Fruit fly (Drosophila melanogaster) whole organism, embryonic: ENCODE results near the gene CG12239.

Experiments used
- Atf-2 ChIP-seq: fragments of 200-800 bp; sonication (Bioruptor generic); optimal IDR thresholded peaks from 2 replicates; lab custom pipeline; 2016; ENCODE audit warnings: missing biosample characterization, missing genetic modification characterization
- CG10267 ChIP-seq: fragments of 200-800 bp; sonication (Bioruptor generic); optimal IDR thresholded peaks from 2 replicates; lab custom pipeline; 2018; ENCODE audit warnings: missing biosample characterization, mild to moderate bottlenecking, missing genetic modification characterization, moderate library complexity
- CG11398 ChIP-seq: fragments of 200-800 bp; sonication (Bioruptor generic); optimal IDR thresholded peaks from 2 replicates; lab custom pipeline; 2016; ENCODE audit warnings: missing biosample characterization, missing genetic modification characterization
- CG11504 ChIP-seq: fragments of 200-800 bp; sonication (Bioruptor generic); optimal IDR thresholded peaks from 3 replicates; lab custom pipeline; 2019; ENCODE audit warnings: missing biosample characterization, mild to moderate bottlenecking, missing genetic modification characterization, moderate library complexity
- CG12236 ChIP-seq: fragments of 200-800 bp; sonication (Bioruptor generic); optimal IDR thresholded peaks from 2 replicates; lab custom pipeline; 2016; ENCODE audit warnings: missing biosample characterization, missing genetic modification characterization
- CG12769 ChIP-seq: fragments of 200-800 bp; sonication (Bioruptor generic); optimal IDR thresholded peaks from 2 replicates; lab custom pipeline; 2019; ENCODE audit warnings: missing biosample characterization, mild to moderate bottlenecking, missing genetic modification characterization, moderate library complexity
- CG13296 ChIP-seq: fragments of 200-800 bp; sonication (Bioruptor generic); optimal IDR thresholded peaks from 3 replicates; lab custom pipeline; 2018; ENCODE audit warnings: missing biosample characterization, mild to moderate bottlenecking, missing genetic modification characterization
- CG15601 ChIP-seq: fragments of 200-800 bp; sonication (Bioruptor generic); optimal IDR thresholded peaks from 3 replicates; lab custom pipeline; 2019; ENCODE audit warnings: missing biosample characterization, mild to moderate bottlenecking, missing genetic modification characterization, moderate library complexity
- CG15696 ChIP-seq: fragments of 200-800 bp; sonication (Bioruptor generic); optimal IDR thresholded peaks from 2 replicates; lab custom pipeline; 2019; ENCODE audit warnings: missing biosample characterization, mild to moderate bottlenecking, missing genetic modification characterization, moderate library complexity
- CG1603 ChIP-seq: fragments of 200-800 bp; sonication (Bioruptor generic); optimal IDR thresholded peaks from 2 replicates; lab custom pipeline; 2019; ENCODE audit warnings: missing biosample characterization, mild to moderate bottlenecking, missing genetic modification characterization, moderate library complexity
- CG16863 ChIP-seq: fragments of 200-800 bp; sonication (Bioruptor generic); optimal IDR thresholded peaks from 3 replicates; lab custom pipeline; 2016; ENCODE audit warnings: missing biosample characterization, missing genetic modification characterization
- CG17328 ChIP-seq: fragments of 200-800 bp; sonication (Bioruptor generic); IDR thresholded peaks from 2 replicates; pipeline ENCODE4 v1.3.6; 2022; ENCODE audit warnings: missing biosample characterization, missing genetic modification characterization
- CG31388 ChIP-seq: fragments of 200-800 bp; sonication (Bioruptor generic); optimal IDR thresholded peaks from 2 replicates; lab custom pipeline; 2016; ENCODE audit warnings: missing biosample characterization, missing genetic modification characterization
- CG4404 ChIP-seq: fragments of 200-800 bp; sonication (Bioruptor generic); IDR thresholded peaks from 2 replicates; pipeline ENCODE4 v1.3.6; 2022; ENCODE audit warnings: missing biosample characterization, missing genetic modification characterization
- CG4820 ChIP-seq: fragments of 200-800 bp; sonication (Bioruptor generic); optimal IDR thresholded peaks from 3 replicates; lab custom pipeline; 2016; ENCODE audit warnings: missing biosample characterization, missing genetic modification characterization
- CG5953 ChIP-seq: fragments of 200-800 bp; sonication (Bioruptor generic); IDR thresholded peaks from 2 replicates; pipeline ENCODE4 v1.3.6; 2022; ENCODE audit warnings: missing biosample characterization, missing genetic modification characterization
- CG6175 ChIP-seq: fragments of 200-800 bp; sonication (Bioruptor generic); IDR thresholded peaks from 3 replicates; pipeline ENCODE4 v1.3.6; 2022; ENCODE audit warnings: missing biosample characterization, missing genetic modification characterization
- CG6689 ChIP-seq: fragments of 200-800 bp; sonication (Bioruptor generic); IDR thresholded peaks from 2 replicates; pipeline ENCODE4 v1.3.6; 2022; ENCODE audit warnings: missing biosample characterization, missing genetic modification characterization
- CG6854 ChIP-seq: fragments of 200-800 bp; sonication (Bioruptor generic); optimal IDR thresholded peaks from 3 replicates; lab custom pipeline; 2017; ENCODE audit warnings: missing biosample characterization, mild to moderate bottlenecking, missing genetic modification characterization
- CG7745 ChIP-seq: fragments of 200-800 bp; sonication (Bioruptor generic); optimal IDR thresholded peaks from 2 replicates; lab custom pipeline; 2018; ENCODE audit warnings: missing biosample characterization, mild to moderate bottlenecking, missing genetic modification characterization, moderate library complexity
- CG8924 ChIP-seq: fragments of 200-800 bp; optimal IDR thresholded peaks from 3 replicates; lab custom pipeline; 2019; ENCODE audit warnings: missing biosample characterization, mild to moderate bottlenecking, missing genetic modification characterization, moderate library complexity
- Doc2 ChIP-seq: fragments of 200-800 bp; sonication (Bioruptor generic); IDR thresholded peaks from 2 replicates; pipeline ENCODE4 v1.3.6; 2022; ENCODE audit warnings: missing biosample characterization, missing genetic modification characterization
- Dref ChIP-seq: fragments of 200-800 bp; sonication (Bioruptor generic); IDR thresholded peaks from 2 replicates; pipeline ENCODE4 v1.3.6; 2022; ENCODE audit warnings: missing biosample characterization, missing genetic modification characterization
- Ets65A ChIP-seq: fragments of 200-800 bp; sonication (Bioruptor generic); peaks from one replicate; lab custom pipeline; 2016; ENCODE audit warnings: missing biosample characterization, missing genetic modification characterization
- HLH4C ChIP-seq: fragments of 200-800 bp; sonication (Bioruptor generic); IDR thresholded peaks from 3 replicates; pipeline ENCODE4 v1.3.6; 2022; ENCODE audit warnings: missing biosample characterization, missing genetic modification characterization; ENCODE audit not compliant: partially characterized antibody
- Hr3 ChIP-seq: fragments of 200-800 bp; sonication (Bioruptor generic); optimal IDR thresholded peaks from 3 replicates; lab custom pipeline; 2016; ENCODE audit warnings: missing biosample characterization, missing genetic modification characterization
- NC2β ChIP-seq: fragments of 200-800 bp; sonication (Bioruptor generic); optimal IDR thresholded peaks from 2 replicates; lab custom pipeline; 2016; ENCODE audit warnings: missing biosample characterization, missing genetic modification characterization
- Ptx1 ChIP-seq: fragments of 200-800 bp; sonication (Bioruptor generic); IDR thresholded peaks from 2 replicates; pipeline ENCODE4 v1.3.6; 2022; ENCODE audit warnings: missing biosample characterization, missing genetic modification characterization
- Rfx ChIP-seq: fragments of 200-800 bp; sonication (Bioruptor generic); IDR thresholded peaks from 2 replicates; pipeline ENCODE4 v1.3.6; 2022; ENCODE audit warnings: missing biosample characterization, missing genetic modification characterization
- Rx ChIP-seq: fragments of 200-800 bp; sonication (Bioruptor generic); IDR thresholded peaks from 2 replicates; pipeline ENCODE4 v1.3.6; 2022; ENCODE audit warnings: missing biosample characterization, missing genetic modification characterization
- Spps ChIP-seq: fragments of 200-800 bp; sonication (Bioruptor generic); optimal IDR thresholded peaks from 2 replicates; lab custom pipeline; 2018; ENCODE audit warnings: missing biosample characterization, mild to moderate bottlenecking, missing genetic modification characterization
- bab2 ChIP-seq: fragments of 200-800 bp; sonication (Bioruptor generic); optimal IDR thresholded peaks from 2 replicates; lab custom pipeline; 2016; ENCODE audit warnings: missing biosample characterization, missing genetic modification characterization
- cas ChIP-seq: fragments of 200-800 bp; sonication (Bioruptor generic); IDR thresholded peaks from 2 replicates; pipeline ENCODE4 v1.3.6; 2022; ENCODE audit warnings: missing biosample characterization, missing genetic modification characterization
- chif ChIP-seq, 2 experiments: fragments of 200-800 bp; sonication (Bioruptor generic); optimal IDR thresholded peaks; 3 replicates each; lab custom pipeline; 2016; ENCODE audit warnings: missing biosample characterization in 2 of 2, missing genetic modification characterization in 2 of 2
- dmrt99B ChIP-seq: fragments of 200-800 bp; sonication (Bioruptor generic); optimal IDR thresholded peaks from 2 replicates; lab custom pipeline; 2018; ENCODE audit warnings: missing biosample characterization, mild to moderate bottlenecking, missing genetic modification characterization, moderate library complexity
- fd96Cb ChIP-seq: fragments of 200-800 bp; sonication (Bioruptor generic); optimal IDR thresholded peaks from 2 replicates; lab custom pipeline; 2018; ENCODE audit warnings: missing biosample characterization, mild to moderate bottlenecking, missing genetic modification characterization, moderate library complexity
- inv ChIP-seq: fragments of 200-800 bp; sonication (Bioruptor generic); IDR thresholded peaks from 2 replicates; pipeline ENCODE4 v1.3.6; 2022; ENCODE audit warnings: missing biosample characterization, missing genetic modification characterization; ENCODE audit not compliant: partially characterized antibody
- jing ChIP-seq: fragments of 200-800 bp; sonication (Bioruptor generic); optimal IDR thresholded peaks from 2 replicates; lab custom pipeline; 2018; ENCODE audit warnings: missing biosample characterization, mild to moderate bottlenecking, missing genetic modification characterization
- lbe ChIP-seq: fragments of 200-800 bp; sonication (Bioruptor generic); optimal IDR thresholded peaks from 2 replicates; lab custom pipeline; 2016; ENCODE audit warnings: missing biosample characterization, mild to moderate bottlenecking, missing genetic modification characterization
- maf-S ChIP-seq: fragments of 200-800 bp; sonication (Bioruptor generic); optimal IDR thresholded peaks from 2 replicates; lab custom pipeline; 2016; ENCODE audit warnings: missing biosample characterization, missing genetic modification characterization
- nom ChIP-seq: fragments of 200-800 bp; sonication (Bioruptor generic); optimal IDR thresholded peaks from 2 replicates; lab custom pipeline; 2017; ENCODE audit warnings: missing biosample characterization, missing genetic modification characterization, mild to moderate bottlenecking, moderate library complexity, missing genetic modification reagents
- org-1 ChIP-seq: fragments of 200-800 bp; sonication (Bioruptor generic); optimal IDR thresholded peaks from 2 replicates; lab custom pipeline; 2017; ENCODE audit warnings: missing biosample characterization, missing genetic modification characterization
- pzg ChIP-seq: fragments of 200-800 bp; sonication (Bioruptor generic); optimal IDR thresholded peaks from 3 replicates; lab custom pipeline; 2018; ENCODE audit warnings: missing biosample characterization, mild to moderate bottlenecking, missing genetic modification characterization, moderate library complexity
- rib ChIP-seq: fragments of 200-800 bp; sonication (Bioruptor generic); IDR thresholded peaks from 2 replicates; pipeline ENCODE4 v1.3.6; 2022; ENCODE audit warnings: missing biosample characterization, missing genetic modification characterization
- ro ChIP-seq: fragments of 200-800 bp; sonication (Bioruptor generic); IDR thresholded peaks from 2 replicates; pipeline ENCODE4 v1.3.6; 2022; ENCODE audit warnings: missing biosample characterization, missing genetic modification characterization
- sisA ChIP-seq: fragments of 200-800 bp; sonication (Bioruptor generic); IDR thresholded peaks from 2 replicates; pipeline ENCODE4 v1.3.6; 2022; ENCODE audit warnings: missing biosample characterization, missing genetic modification characterization
- stc ChIP-seq: fragments of 200-800 bp; sonication (Bioruptor generic); IDR thresholded peaks from 2 replicates; pipeline ENCODE4 v1.3.6; 2022; ENCODE audit warnings: missing biosample characterization, missing genetic modification characterization
- tup ChIP-seq: fragments of 200-800 bp; sonication (Bioruptor generic); optimal IDR thresholded peaks from 2 replicates; lab custom pipeline; 2016; ENCODE audit warnings: missing biosample characterization, mild to moderate bottlenecking, missing genetic modification characterization, moderate library complexity
- tx ChIP-seq: fragments of 200-800 bp; sonication (Bioruptor generic); optimal IDR thresholded peaks from 2 replicates; lab custom pipeline; 2016; ENCODE audit warnings: missing biosample characterization, missing genetic modification characterization
- zen2 ChIP-seq: fragments of 200-800 bp; sonication (Bioruptor generic); IDR thresholded peaks from 3 replicates; pipeline ENCODE4 v1.3.6; 2022; ENCODE audit warnings: missing biosample characterization, missing genetic modification characterization; ENCODE audit not compliant: partially characterized antibody

CG12239 gene

DNA sequence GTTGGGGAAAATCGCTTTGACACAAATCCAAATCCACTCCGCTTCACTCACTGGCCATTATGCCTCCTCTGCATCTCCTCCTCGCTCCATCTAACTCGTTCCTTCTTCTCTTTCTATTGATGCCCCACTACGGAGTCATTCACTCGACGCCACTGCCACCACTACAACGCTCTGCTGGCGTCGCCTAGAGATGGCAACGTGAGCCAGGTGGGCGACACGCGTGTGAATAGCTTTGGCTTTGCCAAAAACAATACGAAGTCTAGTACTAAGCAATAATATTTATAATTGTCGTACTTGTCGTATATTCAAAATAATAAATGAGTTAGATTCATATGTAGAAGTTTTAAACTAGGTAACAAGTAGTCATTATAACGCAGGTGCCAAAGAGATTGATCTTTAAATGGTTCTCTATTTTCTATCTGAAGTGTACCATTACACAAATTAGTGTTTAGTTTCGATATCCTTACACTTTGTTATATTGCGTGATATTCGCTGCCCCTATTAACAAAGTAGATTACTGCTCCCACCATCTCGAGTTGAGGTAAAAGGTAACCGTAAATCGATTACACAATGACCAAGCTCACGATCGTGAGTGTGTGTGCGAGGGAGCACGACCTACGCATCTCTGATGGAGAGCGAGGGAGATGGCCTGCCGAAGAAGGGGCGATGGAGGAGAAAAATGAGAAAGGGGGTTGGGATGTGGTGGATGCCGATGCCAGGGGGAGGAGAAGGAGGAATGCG lies 46.8 kb upstream of the CG12239 start (continued):
- no peak for TF ChIP-seq NC2β (GFP tag; lab: Kevin White, UChicago)
- no peak for TF ChIP-seq rib (GFP tag; lab: Robert Waterston, UW)
- no peak for TF ChIP-seq CG31388 (GFP tag; lab: Kevin White, UChicago)
- peak; percentile 38 for TF ChIP-seq CG8924 (tag; lab: Kevin White, UChicago)
- no peak for TF ChIP-seq CG13296 (GFP tag; lab: Kevin White, UChicago)
- TF ChIP-seq CG11398 (GFP tag; lab: Kevin White, UChicago): no peak
- no peak for TF ChIP-seq tx (GFP tag; lab: Kevin White, UChicago)
- TF ChIP-seq cas (GFP tag; lab: Robert Waterston, UW): no peak
- TF ChIP-seq HLH4C: peak; percentile 40; the same call in 2 of the 3 replicates
- TF ChIP-seq CG10267 (tag; lab: Kevin White, UChicago): peak; percentile 8
- no peak for TF ChIP-seq CG4404
- TF ChIP-seq Rfx (GFP tag; lab: Robert Waterston, UW): peak; percentile 58
- 0 out of 2 replicates have a peak, but pooled peaks have one; percentile 35 for TF ChIP-seq Ptx1 (GFP tag; lab: Robert Waterston, UW)
- peak; percentile 34 for TF ChIP-seq CG12769
- TF ChIP-seq lbe (GFP tag; lab: Kevin White, UChicago): no peak
- TF ChIP-seq Rx (GFP tag; lab: Robert Waterston, UW): peak; percentile 12; the same call in 1 of the 2 replicates
- TF ChIP-seq CG7745 (tag; lab: Kevin White, UChicago): no peak
- 0 out of 2 replicates have a peak, but pooled peaks have one; percentile 7 for TF ChIP-seq CG6689 (GFP tag; lab: Robert Waterston, UW)
- TF ChIP-seq CG17328 (GFP tag; lab: Robert Waterston, UW): 0 out of 2 replicates have a peak, but pooled peaks have one; percentile 19
- no peak for TF ChIP-seq pzg (GFP tag; lab: Kevin White, UChicago)
- peak; percentile 68 for TF ChIP-seq CG6175
- no peak for TF ChIP-seq stc (GFP tag; lab: Robert Waterston, UW)
- TF ChIP-seq Dref: peak; percentile 35
- peak; percentile 53 for TF ChIP-seq maf-S (GFP tag; lab: Kevin White, UChicago)
- no peak for TF ChIP-seq nom (GFP tag; lab: Kevin White, UChicago)
- TF ChIP-seq CG12236 (GFP tag; lab: Kevin White, UChicago): no peak
- no peak for TF ChIP-seq CG6854 (GFP tag; lab: Kevin White, UChicago)
- no peak for TF ChIP-seq tup (GFP tag; lab: Kevin White, UChicago)
- no peak for TF ChIP-seq org-1
- no peak for TF ChIP-seq Spps (tag; lab: Kevin White, UChicago)
- TF ChIP-seq Atf-2 (GFP tag; lab: Kevin White, UChicago): peak; percentile 5
- TF ChIP-seq dmrt99B (tag; lab: Kevin White, UChicago): no peak
- peak; percentile 44; the same call in 1 of the 2 replicates for TF ChIP-seq inv (GFP tag; lab: Robert Waterston, UW)
- peak; percentile 34; the same call in 1 of the 3 replicates for TF ChIP-seq zen2 (GFP tag; lab: Robert Waterston, UW)
- no peak for TF ChIP-seq CG1603 (tag; lab: Kevin White, UChicago)
- TF ChIP-seq ro: no peak
- TF ChIP-seq sisA: no peak
- TF ChIP-seq Ets65A (GFP tag; lab: Kevin White, UChicago): peak; percentile 11
- no peak for TF ChIP-seq Hr3 (GFP tag; lab: Kevin White, UChicago)
- peak; percentile 17 for TF ChIP-seq CG11504 (tag; lab: Kevin White, UChicago)
- TF ChIP-seq CG5953 (GFP tag; lab: Robert Waterston, UW): no peak
- no peak for TF ChIP-seq bab2 (GFP tag; lab: Kevin White, UChicago)
- TF ChIP-seq Doc2: no peak
- peak; percentile 40 for TF ChIP-seq CG16863 (GFP tag; lab: Kevin White, UChicago)
- TF ChIP-seq CG4820 (GFP tag; lab: Kevin White, UChicago): peak; percentile 4
- TF ChIP-seq jing (GFP tag; lab: Kevin White, UChicago): no peak
- TF ChIP-seq CG15696 (tag; lab: Kevin White, UChicago): no peak
- peak in 1 of 2 experiments; percentile 41 for TF ChIP-seq chif (GFP tag; optimal IDR thresholded peaks at IDR 0.05; lab: Kevin White, UChicago)
- no peak for TF ChIP-seq CG15601 (tag; lab: Kevin White, UChicago)
- no peak for TF ChIP-seq fd96Cb (tag; lab: Kevin White, UChicago)
